Fruit fly (Drosophila melanogaster): Measurements from ENCODE around the gene Pop4.

DNA sequence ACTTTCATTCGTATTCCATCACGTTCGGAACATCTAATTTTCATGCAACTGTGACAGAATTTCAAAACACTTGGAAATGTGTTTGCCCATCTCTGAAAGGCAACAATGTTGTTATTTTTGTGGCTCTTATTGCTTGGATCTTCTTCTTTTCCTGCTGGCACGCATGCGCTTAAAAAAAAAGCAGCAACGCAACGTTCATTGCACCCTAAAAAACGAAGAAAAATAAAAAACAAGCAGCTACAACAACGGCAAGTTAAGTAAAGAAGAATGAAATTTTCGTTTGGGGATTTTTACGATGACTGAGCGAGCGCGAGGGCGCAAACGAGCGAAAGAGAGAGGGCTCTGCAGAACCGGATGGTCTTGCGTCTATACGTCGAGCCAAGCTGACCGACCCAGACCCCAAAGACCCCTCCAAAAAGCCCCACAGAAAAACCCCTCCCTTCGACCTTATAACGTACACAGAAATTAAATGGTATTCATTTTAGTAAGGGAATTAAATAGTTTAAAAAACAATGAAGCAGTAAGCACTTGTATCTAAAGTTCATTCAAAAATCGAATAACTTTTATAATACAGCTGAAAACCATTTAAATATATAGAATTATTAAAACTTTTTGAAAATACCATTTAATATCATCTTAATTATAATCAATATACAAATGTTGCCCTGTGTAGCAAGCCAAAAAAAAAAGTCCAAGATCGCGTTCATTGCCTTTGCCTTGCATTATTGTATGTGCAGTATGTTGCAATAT lies 15.3 kb upstream of the Pop4 start:
- no peak for TF ChIP-seq CG8478 (optimal IDR thresholded peaks at IDR 0.05)
- TF ChIP-seq CTCF (optimal IDR thresholded peaks at IDR 0.05), result no peak
